Fruit fly (Drosophila melanogaster) whole organism, embryonic: ENCODE results near the gene bark.

Experiments used
- CG4360 ChIP-seq: fragments of 200-800 bp; sonication (Bioruptor generic); IDR thresholded peaks from 2 replicates; pipeline ENCODE4 v1.3.6; 2022; ENCODE audit warnings: missing biosample characterization, missing genetic modification characterization
- CG4707 ChIP-seq: fragments of 200-800 bp; sonication (Bioruptor generic); optimal IDR thresholded peaks from 2 replicates; lab custom pipeline; 2018; ENCODE audit warnings: missing biosample characterization, mild to moderate bottlenecking, missing genetic modification characterization, moderate library complexity
- Fer3 ChIP-seq: fragments of 200-800 bp; sonication (Bioruptor generic); optimal IDR thresholded peaks from 2 replicates; lab custom pipeline; 2018; ENCODE audit warnings: missing biosample characterization, mild to moderate bottlenecking, missing genetic modification characterization, moderate library complexity
- corto ChIP-seq: fragments of 200-800 bp; sonication (Bioruptor generic); optimal IDR thresholded peaks from 2 replicates; lab custom pipeline; 2016; ENCODE audit warnings: missing biosample characterization, mild to moderate bottlenecking, missing genetic modification characterization, moderate library complexity

DNA sequence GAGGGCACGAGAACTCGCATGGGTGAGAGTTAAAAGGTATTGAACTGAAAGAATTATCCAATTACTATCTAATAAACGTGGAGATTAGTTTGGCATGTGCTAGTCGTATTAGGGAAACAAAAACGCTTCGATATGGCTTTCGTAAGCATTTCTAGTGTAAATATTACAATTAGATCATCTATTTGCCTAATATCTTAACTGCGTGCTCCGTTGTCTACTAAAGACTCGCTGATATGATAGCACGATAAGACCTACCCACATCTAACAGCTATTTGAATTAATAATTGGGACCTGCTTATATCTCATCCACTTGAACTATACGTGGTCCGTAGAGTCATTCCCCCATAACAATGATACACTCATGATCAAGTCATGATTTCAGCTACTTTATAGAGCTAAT lies 9.5 kb upstream of the bark start:
- TF ChIP-seq corto (GFP tag; lab: Kevin White, UChicago) (no peak), CG4707 (GFP tag; lab: Kevin White, UChicago) (no peak), Fer3 (tag; lab: Kevin White, UChicago) (no peak), CG4360 (GFP tag; lab: Robert Waterston, UW) (no peak)
